Fruit fly (Drosophila melanogaster) whole organism: ENCODE data around the gene Gr9a.

Source experiments
- CG8478 ChIP-seq: fragments of >200 bp; optimal IDR thresholded peaks from 2 replicates; lab custom pipeline; 2018; ENCODE audit warnings: inconsistent platforms
- pan ChIP-seq: fragments of >200 bp; optimal IDR thresholded peaks from 2 replicates; lab custom pipeline; 2017
- psq ChIP-seq: fragments of >200 bp; optimal IDR thresholded peaks from 2 replicates; lab custom pipeline; 2017

DNA sequence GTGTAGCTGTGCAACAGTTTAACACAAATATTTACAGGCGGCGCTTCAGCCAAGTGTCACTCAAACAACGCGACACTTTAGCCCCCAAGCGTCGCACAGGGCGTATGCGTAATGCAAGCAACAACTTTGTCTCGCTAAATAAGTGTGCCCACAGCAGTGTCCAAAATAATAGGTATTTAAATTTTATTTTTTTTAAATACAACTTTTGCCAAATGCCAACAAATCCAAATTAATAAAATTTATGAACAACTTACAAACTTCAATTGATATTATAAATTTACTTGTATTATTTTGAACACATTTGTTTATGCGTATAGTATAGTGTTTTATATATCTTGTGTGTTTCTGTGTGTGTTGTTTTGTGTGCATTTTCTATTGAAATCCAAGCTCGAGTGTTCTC is 3.5 kb upstream of the Gr9a start:
- TF ChIP-seq pan (lab: Kevin White, UChicago) (no peak), CG8478 (no peak), psq (no peak)
